Fruit fly (Drosophila melanogaster): Measurements from ENCODE around the gene CG13829.
A peak's percentile ranks its signal among the peaks of the same experiment; 100 is the strongest.

The CG13829 gene

dm6 chr3R:23201122-23201521 is 40.0 kb upstream of the CG13829 start (continued):
- TF ChIP-seq OdsH (GFP tag; optimal IDR thresholded peaks at IDR 0.05): no peak
- peak; percentile 76 for TF ChIP-seq CG6163 (GFP tag; IDR thresholded peaks at IDR 0.05)
- TF ChIP-seq Sox102F (GFP tag; optimal IDR thresholded peaks at IDR 0.05): no peak
- TF ChIP-seq CG16779 (tag; optimal IDR thresholded peaks at IDR 0.05): no peak
- TF ChIP-seq dac (GFP tag; optimal IDR thresholded peaks at IDR 0.05): no peak
- TF ChIP-seq CG10631 (GFP tag; optimal IDR thresholded peaks at IDR 0.05): no peak
- TF ChIP-seq CG32006 (GFP tag; optimal IDR thresholded peaks at IDR 0.05): no peak
- TF ChIP-seq CG15336 (GFP tag; IDR thresholded peaks at IDR 0.05): 0 out of 2 replicates have a peak, but pooled peaks have one; percentile 16
- no peak for TF ChIP-seq Lpt (GFP tag; optimal IDR thresholded peaks at IDR 0.05)
- TF ChIP-seq Eip78C (GFP tag): peak; percentile 74
- no peak for TF ChIP-seq CG8632 (GFP tag; optimal IDR thresholded peaks at IDR 0.05)
- TF ChIP-seq fkh (GFP tag; optimal IDR thresholded peaks at IDR 0.05): no peak
- no peak for TF ChIP-seq fd59A (GFP tag; optimal IDR thresholded peaks at IDR 0.05)
- TF ChIP-seq CG6792 (GFP tag; optimal IDR thresholded peaks at IDR 0.05): peak; percentile 15
- no peak for TF ChIP-seq CG11762 (GFP tag; optimal IDR thresholded peaks at IDR 0.05; ENCODE audit: insufficient read depth)
- TF ChIP-seq achi (GFP tag; optimal IDR thresholded peaks at IDR 0.05): no peak
- no peak for TF ChIP-seq CG3032 (tag; optimal IDR thresholded peaks at IDR 0.05)
- TF ChIP-seq Sox14 (GFP tag; optimal IDR thresholded peaks at IDR 0.05): peak; percentile 78
- TF ChIP-seq Hr4 (GFP tag; optimal IDR thresholded peaks at IDR 0.05): no peak
- TF ChIP-seq Hr39 (GFP tag; optimal IDR thresholded peaks at IDR 0.05): no peak
- no peak for TF ChIP-seq spab (GFP tag; optimal IDR thresholded peaks at IDR 0.05)
- no peak for TF ChIP-seq fd85E (GFP tag; optimal IDR thresholded peaks at IDR 0.05)
- no peak for TF ChIP-seq CG9139 (GFP tag; optimal IDR thresholded peaks at IDR 0.05)
- no peak; the same call in 2 of the 3 replicates for TF ChIP-seq CG8119 (GFP tag; IDR thresholded peaks at IDR 0.05)
- TF ChIP-seq Eip93F (GFP tag; optimal IDR thresholded peaks at IDR 0.05): no peak
- TF ChIP-seq CG31627 (GFP tag; optimal IDR thresholded peaks at IDR 0.05): no peak

dm6 chr3R:23195711-23196110 is 34.6 kb upstream of the CG13829 start:
- TF ChIP-seq svp (GFP tag) (no peak), Lpt (GFP tag; optimal IDR thresholded peaks at IDR 0.05) (no peak), CG8632 (GFP tag; optimal IDR thresholded peaks at IDR 0.05) (no peak), fkh (GFP tag; optimal IDR thresholded peaks at IDR 0.05) (no peak), Hr39 (GFP tag; optimal IDR thresholded peaks at IDR 0.05) (no peak), vri (GFP tag; optimal IDR thresholded peaks at IDR 0.05) (no peak), salr (GFP tag; optimal IDR thresholded peaks at IDR 0.05) (no peak), dsx (GFP tag; optimal IDR thresholded peaks at IDR 0.05; ENCODE audit: poor library complexity, severe bottlenecking) (no peak), CG34406 (GFP tag; optimal IDR thresholded peaks at IDR 0.05) (no peak), CG10631 (GFP tag; optimal IDR thresholded peaks at IDR 0.05) (no peak), Gug (GFP tag; IDR thresholded peaks at IDR 0.05) (no peak), Ets21C (GFP tag; optimal IDR thresholded peaks at IDR 0.05) (no peak), CG8119 (GFP tag; IDR thresholded peaks at IDR 0.05) (no peak), CG6276 (GFP tag; optimal IDR thresholded peaks at IDR 0.05) (no peak)

- TF ChIP-seq ss (GFP tag; optimal IDR thresholded peaks at IDR 0.05) (peak in 1 of 2 experiments; percentile 41), CG7368 (GFP tag; optimal IDR thresholded peaks at IDR 0.05) (no peak), Gug (GFP tag; IDR thresholded peaks at IDR 0.05) (no peak), fkh (GFP tag; optimal IDR thresholded peaks at IDR 0.05) (peak; percentile 63)
Measured at dm6 chr3R:23193400-23193799, 32.3 kb upstream of the CG13829 start.

dm6 chr3R:23192984-23193383 is 31.8 kb upstream of the CG13829 start:
- TF ChIP-seq svp (GFP tag): peak; percentile 97
- TF ChIP-seq Met (GFP tag; optimal IDR thresholded peaks at IDR 0.05): no peak

Data from whole organism, prepupa.